Fruit fly (Drosophila melanogaster) whole organism: ENCODE results near the gene mtgo.

Experiments used
- CG8478 ChIP-seq: fragments of >200 bp; optimal IDR thresholded peaks from 2 replicates; lab custom pipeline; 2018; ENCODE audit warnings: inconsistent platforms
- Dll ChIP-seq: fragments of >200 bp; optimal IDR thresholded peaks from 2 replicates; lab custom pipeline; 2017
- EcR ChIP-seq, 2 experiments: fragments of >200 bp; optimal IDR thresholded peaks; 2 replicates each; lab custom pipeline; 2017; ENCODE audit warnings: missing biosample characterization in 2 of 2, missing genetic modification characterization in 2 of 2, missing genetic modification reagents in 2 of 2
- pan ChIP-seq: fragments of >200 bp; optimal IDR thresholded peaks from 2 replicates; lab custom pipeline; 2017
- psq ChIP-seq: fragments of >200 bp; optimal IDR thresholded peaks from 2 replicates; lab custom pipeline; 2017
- usp ChIP-seq: fragments of >200 bp; optimal IDR thresholded peaks from 2 replicates; lab custom pipeline; 2017; ENCODE audit warnings: missing biosample characterization, missing genetic modification characterization, mixed read lengths

The mtgo gene

DNA sequence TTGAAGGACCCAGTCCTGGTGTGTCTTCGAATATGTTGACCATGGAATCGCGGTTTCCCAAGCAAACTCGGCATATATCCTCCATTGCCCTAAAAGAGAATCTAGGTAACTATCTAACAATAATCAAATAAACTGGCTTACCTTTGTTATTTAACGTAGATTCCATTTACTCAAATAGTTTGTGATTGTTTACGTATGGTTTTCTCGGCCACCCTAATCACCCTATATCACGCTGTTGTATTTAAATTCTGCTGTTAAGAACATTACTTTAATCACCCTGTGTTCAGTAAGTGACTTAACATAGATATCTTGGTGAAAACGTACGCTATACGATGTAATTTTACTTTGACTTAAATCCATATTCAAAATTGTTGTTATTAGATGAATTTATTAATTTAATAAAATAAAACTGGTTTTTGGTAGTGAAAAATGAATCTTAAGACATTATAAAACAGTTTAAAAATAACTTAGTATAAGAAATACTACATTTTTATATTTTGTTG, 158.2 kb downstream of the mtgo start:
- TF ChIP-seq Dll (lab: Kevin White, UChicago): no peak
- no peak for TF ChIP-seq EcR (GFP tag; optimal IDR thresholded peaks at IDR 0.05; lab: Kevin White, UChicago)
- TF ChIP-seq psq: no peak
- TF ChIP-seq CG8478 (lab: Kevin White, UChicago): no peak
- TF ChIP-seq pan (lab: Kevin White, UChicago): no peak
- TF ChIP-seq usp (GFP tag; lab: Kevin White, UChicago): no peak

DNA sequence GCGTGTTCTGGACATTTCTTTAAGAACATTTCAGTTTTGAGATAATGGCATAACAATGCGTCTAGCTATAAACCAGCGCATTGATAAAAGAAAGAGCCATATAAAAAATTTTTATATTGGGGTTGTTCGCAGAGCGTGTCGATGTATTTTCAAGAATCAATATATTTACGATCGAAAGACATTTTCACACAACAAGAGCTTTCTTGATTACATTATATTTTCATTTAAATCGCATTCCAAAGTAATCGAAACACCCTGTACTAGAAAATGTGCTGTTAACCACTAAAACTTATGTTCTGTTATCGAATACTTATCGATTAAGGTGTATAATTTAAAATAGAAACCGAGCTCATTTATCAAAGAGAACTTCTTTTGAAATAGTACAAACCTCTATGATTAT, 158.9 kb downstream of the mtgo start:
- TF ChIP-seq EcR (GFP tag; optimal IDR thresholded peaks at IDR 0.05; lab: Kevin White, UChicago): no peak
- TF ChIP-seq pan (lab: Kevin White, UChicago): no peak
- no peak for TF ChIP-seq Dll (lab: Kevin White, UChicago)
- no peak for TF ChIP-seq usp (GFP tag; lab: Kevin White, UChicago)
- TF ChIP-seq CG8478 (lab: Kevin White, UChicago): no peak
- TF ChIP-seq psq: no peak

DNA sequence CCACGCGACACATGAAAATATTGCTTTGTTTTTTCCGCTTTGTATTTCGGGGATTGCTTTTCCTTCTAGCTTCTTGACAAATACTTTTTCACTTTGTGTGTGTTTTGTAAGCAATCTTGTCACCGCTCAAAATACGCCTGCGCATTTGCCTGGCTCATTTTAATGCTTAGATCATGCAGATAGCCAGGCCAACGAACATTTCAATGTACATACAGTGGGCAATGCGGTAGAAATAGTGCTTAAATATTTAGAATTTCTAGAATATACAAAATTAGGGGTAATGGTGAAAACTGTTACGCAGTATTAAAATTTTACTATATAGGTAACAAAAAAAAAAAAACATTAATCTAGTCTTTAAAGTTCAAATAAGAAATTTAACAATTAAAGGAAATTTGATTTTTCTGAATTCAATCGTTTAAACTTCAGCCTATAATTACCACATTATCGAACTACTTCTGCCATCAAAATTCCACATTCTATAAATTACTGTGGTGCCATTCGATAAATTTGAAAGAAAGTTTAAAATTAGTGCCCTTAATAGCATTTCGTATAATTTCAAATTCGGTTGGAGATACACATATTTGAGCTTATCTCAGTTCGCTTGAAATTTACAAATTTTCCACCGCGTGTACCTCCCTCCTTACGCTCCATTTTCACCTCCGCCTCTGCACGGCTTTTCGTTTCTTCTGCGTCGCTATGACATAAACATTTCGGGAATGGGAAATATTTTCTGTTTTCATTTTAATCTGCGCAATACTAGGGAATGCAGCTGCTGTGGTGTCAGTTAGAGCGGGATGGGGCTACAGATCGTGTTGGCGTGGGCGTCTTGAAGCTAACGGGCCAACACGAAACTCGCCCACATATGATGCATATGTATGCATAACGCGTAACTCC, 162.3 kb downstream of the mtgo start:
- TF ChIP-seq pan (lab: Kevin White, UChicago): no peak
- TF ChIP-seq Dll (lab: Kevin White, UChicago): no peak
- no peak for TF ChIP-seq usp (GFP tag; lab: Kevin White, UChicago)
- TF ChIP-seq CG8478 (lab: Kevin White, UChicago): no peak
- no peak for TF ChIP-seq EcR (GFP tag; optimal IDR thresholded peaks at IDR 0.05; lab: Kevin White, UChicago)
- TF ChIP-seq psq: no peak

dm6 chr2L:16709693-16710092, 164.9 kb downstream of the mtgo start:
- no peak for TF ChIP-seq EcR (GFP tag; optimal IDR thresholded peaks at IDR 0.05; lab: Kevin White, UChicago)
- no peak for TF ChIP-seq CG8478 (lab: Kevin White, UChicago)
- no peak for TF ChIP-seq usp (GFP tag; lab: Kevin White, UChicago)
- TF ChIP-seq pan (lab: Kevin White, UChicago): no peak
- TF ChIP-seq Dll (lab: Kevin White, UChicago): no peak
- no peak for TF ChIP-seq psq

- TF ChIP-seq pan (lab: Kevin White, UChicago) (no peak), EcR (GFP tag; optimal IDR thresholded peaks at IDR 0.05; lab: Kevin White, UChicago) (no peak), usp (GFP tag; lab: Kevin White, UChicago) (no peak), Dll (lab: Kevin White, UChicago) (no peak), CG8478 (lab: Kevin White, UChicago) (no peak), psq (no peak)
Observed at dm6 chr2L:16710234-16710633, 165.4 kb downstream of the mtgo start.

DNA sequence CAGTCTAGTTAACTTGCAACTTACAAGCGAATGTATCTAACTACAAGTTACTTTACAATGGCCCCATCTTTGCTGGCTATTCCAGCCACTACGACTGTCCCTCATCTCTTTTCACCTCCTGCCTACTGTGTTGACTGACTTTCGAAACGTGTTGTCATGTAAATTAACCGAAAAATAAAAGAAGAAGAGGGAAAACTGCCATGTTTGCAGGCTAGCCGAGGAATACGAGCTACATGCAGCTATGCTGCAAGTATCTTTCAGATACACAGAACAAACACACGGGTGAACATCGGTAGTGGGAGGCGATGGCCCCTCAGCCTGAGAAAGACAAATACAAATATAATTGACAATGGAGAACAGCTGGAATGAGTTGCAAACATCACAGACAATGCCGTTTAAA, 165.9 kb downstream of the mtgo start:
- no peak for TF ChIP-seq pan (lab: Kevin White, UChicago)
- TF ChIP-seq Dll (lab: Kevin White, UChicago): no peak
- TF ChIP-seq EcR (GFP tag; optimal IDR thresholded peaks at IDR 0.05; lab: Kevin White, UChicago): no peak
- TF ChIP-seq usp (GFP tag; lab: Kevin White, UChicago): no peak
- no peak for TF ChIP-seq psq
- TF ChIP-seq CG8478 (lab: Kevin White, UChicago): no peak

dm6 chr2L:16711891-16712290, 167.1 kb downstream of the mtgo start:
- TF ChIP-seq CG8478 (lab: Kevin White, UChicago): no peak
- TF ChIP-seq Dll (lab: Kevin White, UChicago): no peak
